Worm (Caenorhabditis elegans) whole organism, young adult: ENCODE measurements around the gene clec-134.
A peak's percentile ranks its signal among the peaks of the same experiment; 100 is the strongest.
"Not testable (repeated sequence)": the region's sequence is repeated elsewhere in the genome, so short reads cannot be mapped to it uniquely, and the experiment has no call there.

ENCODE experiments used
- B0336.3 ChIP-seq: fragments of 200-800 bp; sonication (Bioruptor generic); IDR thresholded peaks from 2 replicates; pipeline ENCODE4 v1.3.6; 2022; ENCODE audit warnings: missing genetic modification characterization, missing compliant biosample characterization
- F10E7.11 ChIP-seq: sonication (generic microtip); optimal IDR thresholded peaks from 2 replicates; lab custom pipeline; 2017; ENCODE audit warnings: mild to moderate bottlenecking, missing genetic modification characterization, moderate library complexity, missing compliant biosample characterization
- F37B4.10 ChIP-seq: fragments of 200-800 bp; sonication (Bioruptor generic); IDR thresholded peaks from 2 replicates; pipeline ENCODE4 v1.3.6; 2022; ENCODE audit warnings: missing genetic modification characterization, missing compliant biosample characterization
- F39B2.1 ChIP-seq: fragments of 200-800 bp; sonication (Bioruptor generic); IDR thresholded peaks from 2 replicates; pipeline ENCODE4 v1.3.6; 2022; ENCODE audit warnings: missing genetic modification reagents, missing genetic modification characterization, missing compliant biosample characterization
- Y53G8AR.9 ChIP-seq: fragments of 200-800 bp; sonication (Bioruptor generic); conservative IDR thresholded peaks from 2 replicates; pipeline ENCODE4 v1.3.6; 2022; ENCODE audit warnings: missing genetic modification reagents, missing genetic modification characterization, missing compliant biosample characterization
- Y67H2A.10 ChIP-seq: fragments of 200-800 bp; sonication (Bioruptor generic); conservative IDR thresholded peaks from 2 replicates; pipeline ENCODE4 v1.3.6; 2022; ENCODE audit warnings: missing genetic modification reagents, missing genetic modification characterization, missing compliant biosample characterization
- aptf-3 ChIP-seq: fragments of 200-800 bp; sonication (Bioruptor generic); IDR thresholded peaks from 2 replicates; pipeline ENCODE4 v1.3.6; 2022; ENCODE audit warnings: missing genetic modification characterization, missing compliant biosample characterization
- atf-7 ChIP-seq: sonication (generic microtip); optimal IDR thresholded peaks from 2 replicates; lab custom pipeline; 2017; ENCODE audit warnings: mild to moderate bottlenecking, missing genetic modification characterization, missing compliant biosample characterization
- attf-5 ChIP-seq: fragments of 200-800 bp; sonication (Bioruptor generic); optimal IDR thresholded peaks from 2 replicates; lab custom pipeline; 2018; ENCODE audit warnings: mild to moderate bottlenecking, missing genetic modification characterization, missing compliant biosample characterization
- bed-2 ChIP-seq: fragments of 200-800 bp; sonication (Bioruptor generic); IDR thresholded peaks from 2 replicates; pipeline ENCODE4 v1.3.6; 2022; ENCODE audit warnings: missing genetic modification reagents, missing genetic modification characterization, missing compliant biosample characterization
- ccch-3 ChIP-seq: fragments of 200-800 bp; sonication (Bioruptor generic); optimal IDR thresholded peaks from 2 replicates; lab custom pipeline; 2018; ENCODE audit warnings: mild to moderate bottlenecking, missing genetic modification characterization, missing compliant biosample characterization
- ceh-27 ChIP-seq: fragments of 200-800 bp; sonication (Bioruptor generic); optimal IDR thresholded peaks from 2 replicates; lab custom pipeline; 2018; ENCODE audit warnings: mild to moderate bottlenecking, missing genetic modification characterization, moderate library complexity, missing compliant biosample characterization
- ceh-58 ChIP-seq: fragments of 200-800 bp; sonication (Bioruptor generic); IDR thresholded peaks from 2 replicates; pipeline ENCODE4 v1.3.6; 2022; ENCODE audit warnings: missing genetic modification characterization, missing compliant biosample characterization
- chd-7 ChIP-seq: sonication (generic microtip); optimal IDR thresholded peaks from 2 replicates; lab custom pipeline; 2016; ENCODE audit warnings: mild to moderate bottlenecking, missing genetic modification characterization, moderate library complexity, missing compliant biosample characterization
- egrh-3 ChIP-seq: fragments of 200-800 bp; sonication (Bioruptor generic); IDR thresholded peaks from 2 replicates; pipeline ENCODE4 v1.3.6; 2022; ENCODE audit warnings: missing genetic modification reagents, missing genetic modification characterization, missing compliant biosample characterization
- ekl-4 ChIP-seq: fragments of 200-800 bp; sonication (Bioruptor generic); IDR thresholded peaks from 2 replicates; pipeline ENCODE4 v1.3.6; 2022; ENCODE audit warnings: missing genetic modification reagents, missing genetic modification characterization, missing compliant biosample characterization
- gei-17 ChIP-seq: fragments of 200-800 bp; sonication (Bioruptor generic); optimal IDR thresholded peaks from 2 replicates; lab custom pipeline; 2018; ENCODE audit warnings: mild to moderate bottlenecking, missing genetic modification characterization, missing compliant biosample characterization
- him-1 ChIP-seq: sonication (generic microtip); optimal IDR thresholded peaks from 2 replicates; lab custom pipeline; 2016; ENCODE audit warnings: missing genotype, missing genetic modification reagents, missing genetic modification characterization, missing compliant biosample characterization
- hrde-1 ChIP-seq: sonication (generic microtip); optimal IDR thresholded peaks from 2 replicates; lab custom pipeline; 2016; ENCODE audit warnings: missing genetic modification characterization, mild to moderate bottlenecking, missing compliant biosample characterization, moderate library complexity, missing genotype, missing genetic modification reagents, borderline replicate concordance
- lag-1 ChIP-seq: fragments of 200-800 bp; sonication (Bioruptor generic); IDR thresholded peaks from 2 replicates; pipeline ENCODE4 v1.3.6; 2022; ENCODE audit warnings: missing genetic modification reagents, missing genetic modification characterization, missing compliant biosample characterization
- let-526 ChIP-seq: fragments of 200-800 bp; sonication (Bioruptor generic); IDR thresholded peaks from 2 replicates; pipeline ENCODE4 v1.3.6; 2022; ENCODE audit warnings: missing genetic modification reagents, missing genetic modification characterization, missing compliant biosample characterization
- lin-26 ChIP-seq: fragments of 200-800 bp; sonication (Bioruptor generic); IDR thresholded peaks from 2 replicates; pipeline ENCODE4 v1.3.6; 2022; ENCODE audit warnings: missing genetic modification reagents, missing genetic modification characterization, missing compliant biosample characterization
- lin-35 ChIP-seq, 3 experiments: fragments of 150-350 bp in 2 of 3; sonication (generic microtip) in 1 of 3; optimal IDR thresholded peaks; 2 replicates each; lab custom pipeline; 2014 to 2018; ENCODE audit warnings: missing biosample characterization in 3 of 3, missing genetic modification characterization in 3 of 3, missing genetic modification reagents in 3 of 3
- lin-40 ChIP-seq: sonication (generic microtip); optimal IDR thresholded peaks from 2 replicates; lab custom pipeline; 2016; ENCODE audit warnings: missing genetic modification characterization, mild to moderate bottlenecking, missing compliant biosample characterization, missing genotype, missing genetic modification reagents
- lir-1 ChIP-seq: fragments of 200-800 bp; sonication (Bioruptor generic); conservative IDR thresholded peaks from 2 replicates; pipeline ENCODE4 v1.3.6; 2022; ENCODE audit warnings: missing genetic modification reagents, missing genetic modification characterization, missing compliant biosample characterization
- mxl-1 ChIP-seq: sonication (generic microtip); optimal IDR thresholded peaks from 2 replicates; lab custom pipeline; 2016; ENCODE audit warnings: missing genetic modification characterization, missing compliant biosample characterization
- nfya-1 ChIP-seq: sonication (generic microtip); optimal IDR thresholded peaks from 2 replicates; lab custom pipeline; 2017; ENCODE audit warnings: antibody characterized with exemption, missing compliant biosample characterization, missing genetic modification characterization, borderline replicate concordance; ENCODE audit not compliant: insufficient read depth
- nhr-120 ChIP-seq: fragments of 200-800 bp; sonication (Bioruptor generic); IDR thresholded peaks from 2 replicates; pipeline ENCODE4 v1.3.6; 2022; ENCODE audit warnings: missing genetic modification characterization, missing compliant biosample characterization
- nhr-27 ChIP-seq: fragments of 200-800 bp; sonication (Bioruptor generic); optimal IDR thresholded peaks from 2 replicates; lab custom pipeline; 2018; ENCODE audit warnings: mild to moderate bottlenecking, missing genetic modification characterization, moderate library complexity, missing compliant biosample characterization
- nhr-90 ChIP-seq: sonication (generic microtip); optimal IDR thresholded peaks from 2 replicates; lab custom pipeline; 2016; ENCODE audit warnings: missing genotype, mild to moderate bottlenecking, missing genetic modification characterization, missing compliant biosample characterization
- repo-1 ChIP-seq: sonication (generic microtip); optimal IDR thresholded peaks from 2 replicates; lab custom pipeline; 2017; ENCODE audit warnings: mild to moderate bottlenecking, missing genetic modification characterization, missing compliant biosample characterization
- rpc-1 ChIP-seq, 2 experiments: fragments of 150-350 bp in 1 of 2; sonication (generic microtip) in 1 of 2; optimal IDR thresholded peaks; 2 replicates each; lab custom pipeline; 2014 to 2018; ENCODE audit warnings: missing biosample characterization in 1 of 2, missing genetic modification characterization in 1 of 2, missing genetic modification reagents in 1 of 2, missing genotype in 1 of 2
- sdz-38 ChIP-seq: sonication (generic microtip); optimal IDR thresholded peaks from 2 replicates; lab custom pipeline; 2016; ENCODE audit warnings: missing genotype, missing genetic modification characterization, missing compliant biosample characterization
- snpc-1.1 ChIP-seq: sonication (generic microtip); optimal IDR thresholded peaks from 2 replicates; lab custom pipeline; 2017; ENCODE audit warnings: missing genetic modification characterization, mild to moderate bottlenecking, missing compliant biosample characterization, antibody characterized with exemption, moderate library complexity, missing genotype, missing genetic modification reagents; ENCODE audit not compliant: insufficient read depth
- snpc-4 ChIP-seq, 5 experiments: fragments of 150-350 bp in 1 of 5; sonication (generic microtip) in 4 of 5; optimal IDR thresholded peaks; 2 replicates each; lab custom pipeline; 2014 to 2018; ENCODE audit warnings: missing genetic modification characterization in 5 of 5, missing biosample characterization in 3 of 5, antibody characterized with exemption in 2 of 5, mild to moderate bottlenecking in 2 of 5, missing compliant biosample characterization in 2 of 5, missing genotype in 2 of 5, moderate library complexity in 2 of 5, missing genetic modification reagents in 1 of 5
- sptf-2 ChIP-seq: fragments of 200-800 bp; sonication (Bioruptor generic); optimal IDR thresholded peaks from 2 replicates; lab custom pipeline; 2018; ENCODE audit warnings: mild to moderate bottlenecking, missing genetic modification characterization, missing compliant biosample characterization
- zfh-2 ChIP-seq: fragments of 200-800 bp; sonication (Bioruptor generic); conservative IDR thresholded peaks from 2 replicates; pipeline ENCODE4 v1.3.6; 2022; ENCODE audit warnings: missing genetic modification reagents, missing genetic modification characterization, missing compliant biosample characterization
- ztf-26 ChIP-seq: sonication (generic microtip); optimal IDR thresholded peaks from 2 replicates; lab custom pipeline; 2017; ENCODE audit warnings: missing genetic modification characterization, missing compliant biosample characterization

clec-134 gene

DNA sequence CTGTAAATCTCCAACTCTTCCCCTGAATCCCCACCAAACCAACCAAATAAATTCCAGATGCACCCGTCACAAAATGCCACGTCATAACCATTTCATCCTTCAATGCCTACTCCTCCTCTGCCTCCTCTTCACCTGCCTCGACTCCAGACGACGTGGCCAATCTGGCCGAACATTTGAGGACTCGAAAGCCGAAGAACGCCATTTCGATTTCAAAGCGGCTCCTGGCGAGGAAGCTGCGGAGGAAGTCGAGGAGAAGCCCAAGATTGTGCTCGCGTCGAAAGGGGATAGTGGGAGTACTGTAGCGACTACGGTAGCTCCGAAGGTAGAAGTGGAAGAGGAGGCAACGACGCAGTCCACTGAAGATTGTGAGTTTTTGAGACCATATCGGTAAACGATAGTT, 22.4 kb upstream of the clec-134 start, which contains the start of gene lgc-45:
lgc-45 (plus strand) TSS at position 56 of the 400 bp plus-strand sequence.
- TF ChIP-seq zfh-2 (GFP tag; lab: Robert Waterston, UW) = peak; percentile 72
- no peak for TF ChIP-seq ceh-58 (GFP tag; lab: Robert Waterston, UW)

ce11 chrII:3560592-3560991, 19.3 kb upstream of the clec-134 start, which contains the start of gene W10G11.1:
Gene W10G11.1, minus strand, starts transcription at chrII:3560692.
- TF ChIP-seq ceh-58 (GFP tag; lab: Robert Waterston, UW) = no peak
- TF ChIP-seq ccch-3 (GFP tag; lab: Kevin White, UChicago) = no peak

DNA sequence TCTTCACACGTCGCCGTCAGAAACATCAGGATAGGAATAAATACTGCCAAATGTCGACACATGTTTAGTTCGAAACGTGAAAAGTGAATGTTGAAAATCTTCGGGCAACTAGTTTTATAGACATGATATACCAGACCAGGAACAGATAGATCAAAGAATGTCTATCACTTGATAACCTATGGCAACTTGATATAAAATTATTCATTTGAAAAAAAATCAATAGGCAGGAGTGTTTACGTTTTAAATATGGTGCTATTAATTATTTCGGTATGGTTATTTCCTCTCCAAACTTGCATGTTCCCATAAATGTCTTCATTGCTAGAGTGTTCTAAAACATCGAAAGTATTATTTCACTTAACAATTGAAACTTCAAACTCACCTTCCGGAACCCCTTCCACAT, 18.3 kb upstream of the clec-134 start, which contains the start of gene W10G11.2:
W10G11.2 (minus strand) TSS at position 101 of the 400 bp plus-strand sequence.
- TF ChIP-seq lir-1 (GFP tag; lab: Robert Waterston, UW) = no peak

ce11 chrII:3562419-3562818, 17.4 kb upstream of the clec-134 start, which contains the start of gene W10G11.3:
Gene W10G11.3, minus strand, starts transcription at chrII:3562519.
- TF ChIP-seq lag-1 (GFP tag; lab: Robert Waterston, UW) (0 out of 2 replicates have a peak, but pooled peaks have one; percentile 31), Y67H2A.10 (GFP tag; lab: Robert Waterston, UW) (no peak)

DNA sequence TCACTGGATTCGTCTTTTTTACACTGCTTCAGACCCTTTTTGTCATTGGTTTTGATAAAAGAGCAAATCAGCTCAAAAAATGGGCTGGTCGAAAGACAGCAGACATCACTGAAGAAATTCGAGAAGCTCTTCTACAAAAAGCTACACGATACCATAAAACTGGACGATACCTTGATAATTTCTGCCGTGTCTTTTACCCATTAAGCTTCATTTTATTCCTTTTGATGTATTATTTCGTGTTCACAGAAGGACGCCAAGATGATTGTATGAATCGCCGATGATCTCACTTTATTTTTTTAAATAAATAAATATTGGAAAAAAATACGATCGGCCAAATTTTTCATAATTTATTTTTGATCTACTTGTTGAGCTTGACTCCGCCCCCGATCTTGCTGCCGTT, 12.8 kb upstream of the clec-134 start:
- TF ChIP-seq sptf-2 (GFP tag; lab: Kevin White, UChicago) (no peak), sdz-38 (tag; lab: Kevin White, UChicago) (no peak), atf-7 (no peak), nfya-1 (tag; lab: Kevin White, UChicago) (no peak), lin-40 (tag; lab: Kevin White, UChicago) (no peak), F37B4.10 (no peak), lin-26 (GFP tag; lab: Robert Waterston, UW) (no peak), lin-35 (GFP tag; optimal IDR thresholded peaks at IDR 0.05; lab: Kevin White, UChicago) (no peak), gei-17 (GFP tag; lab: Kevin White, UChicago) (no peak), attf-5 (GFP tag; lab: Kevin White, UChicago) (no peak), rpc-1 (optimal IDR thresholded peaks at IDR 0.05; lab: Kevin White, UChicago) (no peak), rpc-1 (tag; optimal IDR thresholded peaks at IDR 0.05; lab: Kevin White, UChicago) (no peak), nhr-27 (tag; lab: Kevin White, UChicago) (no peak), ztf-26 (tag; lab: Kevin White, UChicago) (no peak), ekl-4 (no peak), nhr-90 (no peak), egrh-3 (no peak)
- TF ChIP-seq, all 124 proteins: peak for 0

DNA sequence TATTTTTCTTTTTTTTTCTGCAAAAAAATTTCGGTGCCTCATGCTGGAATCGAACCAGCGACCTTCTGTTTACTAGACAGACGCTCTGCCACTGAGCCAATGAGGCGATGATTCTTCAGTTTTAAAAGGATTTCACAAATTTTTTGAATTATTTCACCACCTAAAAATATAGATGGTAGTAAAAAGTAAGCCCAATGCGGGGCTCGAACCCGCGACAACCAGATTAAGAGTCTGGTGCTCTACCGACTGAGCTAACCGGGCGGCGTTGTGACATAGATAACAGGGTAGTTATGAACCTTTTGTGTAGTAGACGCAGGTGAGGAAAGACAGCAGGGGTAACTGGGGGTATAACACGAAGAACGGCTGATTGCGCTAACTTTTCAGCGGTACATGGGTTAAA, 12.3 kb upstream of the clec-134 start:
- TF ChIP-seq repo-1 (tag; lab: Kevin White, UChicago) = peak; percentile 46
- TF ChIP-seq let-526 (GFP tag; lab: Robert Waterston, UW) = 0 out of 2 replicates have a peak, but pooled peaks have one; percentile 41
- peak; percentile 80 for TF ChIP-seq snpc-1.1 (tag; lab: Kevin White, UChicago)
- TF ChIP-seq B0336.3 = peak; percentile 77
- TF ChIP-seq bed-2 (GFP tag; lab: Robert Waterston, UW) = peak; percentile 78
- peak; percentile 92 for TF ChIP-seq him-1
- peak; percentile 13 for TF ChIP-seq F10E7.11 (tag; lab: Kevin White, UChicago)
- not testable (repeated sequence) for TF ChIP-seq snpc-4 (GFP tag; optimal IDR thresholded peaks at IDR 0.05; lab: Kevin White, UChicago)
- TF ChIP-seq snpc-4 (tag; optimal IDR thresholded peaks at IDR 0.05; lab: Kevin White, UChicago) = peak in 2 of 4 experiments; percentile 61 to 85
- peak; percentile 57 for TF ChIP-seq chd-7 (tag; lab: Kevin White, UChicago)
- TF ChIP-seq aptf-3 (GFP tag; lab: Robert Waterston, UW) = 0 out of 2 replicates have a peak, but pooled peaks have one; percentile 11
- TF ChIP-seq ceh-27 (GFP tag; lab: Kevin White, UChicago) = peak; percentile 60
- TF ChIP-seq lin-26 (GFP tag; lab: Robert Waterston, UW) = peak; percentile 97
- TF ChIP-seq nhr-120 (GFP tag; lab: Robert Waterston, UW) = 0 out of 2 replicates have a peak, but pooled peaks have one; percentile 18
- peak; percentile 73; the same call in 1 of the 2 replicates for TF ChIP-seq ekl-4
- peak; percentile 34 for TF ChIP-seq mxl-1 (tag; lab: Kevin White, UChicago)
- TF ChIP-seq Y53G8AR.9 (GFP tag; lab: Robert Waterston, UW) = peak; percentile 72
- TF ChIP-seq F39B2.1 = 0 out of 2 replicates have a peak, but pooled peaks have one; percentile 52
- peak; percentile 68 for TF ChIP-seq hrde-1 (tag; lab: Kevin White, UChicago)
